Fruit fly (Drosophila melanogaster) Kc167 (cell line): ENCODE results near the gene CG11816.

Experiments used
- Myc ChIP-seq: fragments of >200 bp; optimal IDR thresholded peaks from 2 replicates; lab custom pipeline; 2017; ENCODE audit warnings: missing external identifiers
- psq ChIP-seq: fragments of >200 bp; optimal IDR thresholded peaks from 2 replicates; lab custom pipeline; 2017; ENCODE audit warnings: missing external identifiers

dm6 chrX:13572382-13572781 lies 16.8 kb upstream of the CG11816 start:
- TF ChIP-seq Myc (lab: Kevin White, UChicago): no peak
- TF ChIP-seq psq (lab: Kevin White, UChicago): no peak
